Fruit fly (Drosophila melanogaster) whole organism, embryonic: ENCODE data around the gene CG3347.

Experiments used
- B-H2 ChIP-seq: fragments of 200-800 bp; sonication (Bioruptor generic); optimal IDR thresholded peaks from 2 replicates; lab custom pipeline; 2018; ENCODE audit warnings: missing biosample characterization, mild to moderate bottlenecking, missing genetic modification characterization
- BtbVII ChIP-seq: fragments of 200-800 bp; sonication (Bioruptor generic); optimal IDR thresholded peaks from 3 replicates; lab custom pipeline; 2017; ENCODE audit warnings: missing biosample characterization, mild to moderate bottlenecking, missing genetic modification characterization
- CG12071 ChIP-seq: fragments of 200-800 bp; sonication (Bioruptor generic); optimal IDR thresholded peaks from 3 replicates; lab custom pipeline; 2018; ENCODE audit warnings: missing biosample characterization, mild to moderate bottlenecking, missing genetic modification characterization
- CG13894 ChIP-seq: fragments of 200-800 bp; sonication (Bioruptor generic); optimal IDR thresholded peaks from 3 replicates; lab custom pipeline; 2018; ENCODE audit warnings: missing biosample characterization, mild to moderate bottlenecking, missing genetic modification characterization, moderate library complexity
- CG14441 ChIP-seq: fragments of 200-800 bp; sonication (Bioruptor generic); IDR thresholded peaks from 2 replicates; pipeline ENCODE4 v1.3.6; 2022; ENCODE audit warnings: missing biosample characterization, missing genetic modification characterization
- CG15073 ChIP-seq: fragments of 200-800 bp; sonication (Bioruptor generic); optimal IDR thresholded peaks from 2 replicates; lab custom pipeline; 2016; ENCODE audit warnings: missing biosample characterization, missing genetic modification characterization
- CG15269 ChIP-seq: fragments of 200-800 bp; sonication (Bioruptor generic); optimal IDR thresholded peaks from 2 replicates; lab custom pipeline; 2018; ENCODE audit warnings: missing biosample characterization, mild to moderate bottlenecking, missing genetic modification characterization, moderate library complexity
- CG15514 ChIP-seq: fragments of 200-800 bp; sonication (Bioruptor generic); optimal IDR thresholded peaks from 3 replicates; lab custom pipeline; 2017; ENCODE audit warnings: missing biosample characterization, missing genetic modification characterization, mild to moderate bottlenecking, moderate library complexity, missing genetic modification reagents
- CG15601 ChIP-seq: fragments of 200-800 bp; sonication (Bioruptor generic); optimal IDR thresholded peaks from 3 replicates; lab custom pipeline; 2019; ENCODE audit warnings: missing biosample characterization, mild to moderate bottlenecking, missing genetic modification characterization, moderate library complexity
- CG15696 ChIP-seq: fragments of 200-800 bp; sonication (Bioruptor generic); optimal IDR thresholded peaks from 2 replicates; lab custom pipeline; 2019; ENCODE audit warnings: missing biosample characterization, mild to moderate bottlenecking, missing genetic modification characterization, moderate library complexity
- CG1792 ChIP-seq: fragments of 200-800 bp; sonication (Bioruptor generic); optimal IDR thresholded peaks from 2 replicates; lab custom pipeline; 2016; ENCODE audit warnings: missing biosample characterization, missing genetic modification characterization
- CG18599 ChIP-seq: fragments of 200-800 bp; sonication (Bioruptor generic); optimal IDR thresholded peaks from 3 replicates; lab custom pipeline; 2017; ENCODE audit warnings: missing biosample characterization, missing genetic modification characterization, mild to moderate bottlenecking, moderate library complexity, missing genetic modification reagents
- CG18764 ChIP-seq: fragments of 200-800 bp; sonication (Bioruptor generic); optimal IDR thresholded peaks from 3 replicates; lab custom pipeline; 2016; ENCODE audit warnings: missing biosample characterization, missing genetic modification characterization
- CG2129 ChIP-seq: fragments of 200-800 bp; sonication (Bioruptor generic); IDR thresholded peaks from 2 replicates; pipeline ENCODE4 v1.3.6; 2022; ENCODE audit warnings: missing biosample characterization, missing genetic modification characterization; ENCODE audit not compliant: partially characterized antibody
- CG2875 ChIP-seq: fragments of 200-800 bp; sonication (Bioruptor generic); optimal IDR thresholded peaks from 2 replicates; lab custom pipeline; 2017; ENCODE audit warnings: missing biosample characterization, mild to moderate bottlenecking, missing genetic modification characterization, missing genetic modification reagents
- CG31365 ChIP-seq: fragments of 200-800 bp; sonication (Bioruptor generic); optimal IDR thresholded peaks from 2 replicates; lab custom pipeline; 2018; ENCODE audit warnings: missing biosample characterization, mild to moderate bottlenecking, missing genetic modification characterization
- CG3281 ChIP-seq: fragments of 200-800 bp; sonication (Bioruptor generic); optimal IDR thresholded peaks from 3 replicates; lab custom pipeline; 2017; ENCODE audit warnings: missing biosample characterization, mild to moderate bottlenecking, missing genetic modification characterization
- CG3407 ChIP-seq: fragments of 200-800 bp; sonication (Bioruptor generic); optimal IDR thresholded peaks from 2 replicates; lab custom pipeline; 2018; ENCODE audit warnings: missing biosample characterization, mild to moderate bottlenecking, missing genetic modification characterization
- CG34376 ChIP-seq: fragments of 200-800 bp; sonication (Bioruptor generic); optimal IDR thresholded peaks from 2 replicates; lab custom pipeline; 2018; ENCODE audit warnings: missing biosample characterization, mild to moderate bottlenecking, missing genetic modification characterization
- CG4707 ChIP-seq: fragments of 200-800 bp; sonication (Bioruptor generic); optimal IDR thresholded peaks from 2 replicates; lab custom pipeline; 2018; ENCODE audit warnings: missing biosample characterization, mild to moderate bottlenecking, missing genetic modification characterization, moderate library complexity
- CG5180 ChIP-seq: fragments of 200-800 bp; sonication (Bioruptor generic); optimal IDR thresholded peaks from 3 replicates; lab custom pipeline; 2017; ENCODE audit warnings: missing biosample characterization, missing genetic modification characterization, mild to moderate bottlenecking, moderate library complexity, missing genetic modification reagents
- CG6765 ChIP-seq: fragments of 200-800 bp; sonication (Bioruptor generic); optimal IDR thresholded peaks from 3 replicates; lab custom pipeline; 2017; ENCODE audit warnings: missing biosample characterization, mild to moderate bottlenecking, missing genetic modification characterization
- CG6813 ChIP-seq: fragments of 200-800 bp; sonication (Bioruptor generic); optimal IDR thresholded peaks from 2 replicates; lab custom pipeline; 2017; ENCODE audit warnings: missing biosample characterization, missing genetic modification characterization, mild to moderate bottlenecking, moderate library complexity, missing genetic modification reagents
- CG7928 ChIP-seq: fragments of 200-800 bp; sonication (Bioruptor generic); optimal IDR thresholded peaks from 2 replicates; lab custom pipeline; 2017; ENCODE audit warnings: missing biosample characterization, mild to moderate bottlenecking, missing genetic modification characterization
- CG8359 ChIP-seq: fragments of 200-800 bp; sonication (Bioruptor generic); optimal IDR thresholded peaks from 2 replicates; lab custom pipeline; 2017; ENCODE audit warnings: missing biosample characterization, mild to moderate bottlenecking, missing genetic modification characterization, borderline replicate concordance
- GATAe ChIP-seq: fragments of 200-800 bp; sonication (Bioruptor generic); conservative IDR thresholded peaks from 2 replicates; pipeline ENCODE4 v1.3.6; 2022; ENCODE audit warnings: missing biosample characterization, missing genetic modification characterization
- HHEX ChIP-seq: fragments of 200-800 bp; sonication (Bioruptor generic); optimal IDR thresholded peaks from 3 replicates; lab custom pipeline; 2017; ENCODE audit warnings: missing biosample characterization, mild to moderate bottlenecking, missing genetic modification characterization, missing genetic modification reagents
- Hey ChIP-seq: fragments of 200-800 bp; sonication (Bioruptor generic); optimal IDR thresholded peaks from 3 replicates; lab custom pipeline; 2018; ENCODE audit warnings: missing biosample characterization, mild to moderate bottlenecking, missing genetic modification characterization
- Hr78 ChIP-seq, 2 experiments: fragments of 200-800 bp in 1 of 2; fragments of >200 bp in 1 of 2; sonication (Bioruptor generic) in 1 of 2; optimal IDR thresholded peaks; 2 replicates each; lab custom pipeline; 2017 to 2019; ENCODE audit warnings: missing biosample characterization in 2 of 2, missing genetic modification characterization in 2 of 2, mild to moderate bottlenecking in 1 of 2, moderate library complexity in 1 of 2
- MTF-1 ChIP-seq: fragments of 200-800 bp; sonication (Bioruptor generic); optimal IDR thresholded peaks from 2 replicates; lab custom pipeline; 2018; ENCODE audit warnings: missing biosample characterization, mild to moderate bottlenecking, missing genetic modification characterization, borderline replicate concordance
- Nf-YC ChIP-seq: fragments of 200-800 bp; optimal IDR thresholded peaks from 3 replicates; lab custom pipeline; 2019; ENCODE audit warnings: missing biosample characterization, mild to moderate bottlenecking, missing genetic modification characterization, moderate library complexity
- Ssrp ChIP-seq: fragments of 200-800 bp; sonication (Bioruptor generic); optimal IDR thresholded peaks from 2 replicates; lab custom pipeline; 2018; ENCODE audit warnings: missing biosample characterization, mild to moderate bottlenecking, missing genetic modification characterization, moderate library complexity
- ash1 ChIP-seq: fragments of 200-800 bp; sonication (Bioruptor generic); optimal IDR thresholded peaks from 2 replicates; lab custom pipeline; 2018; ENCODE audit warnings: missing biosample characterization, mild to moderate bottlenecking, missing genetic modification characterization
- ato ChIP-seq: fragments of 200-800 bp; sonication (Bioruptor generic); IDR thresholded peaks from 2 replicates; pipeline ENCODE4 v1.3.6; 2022; ENCODE audit warnings: missing biosample characterization, missing genetic modification characterization; ENCODE audit not compliant: partially characterized antibody
- caup ChIP-seq: fragments of 200-800 bp; sonication (Bioruptor generic); optimal IDR thresholded peaks from 3 replicates; lab custom pipeline; 2017; ENCODE audit warnings: missing biosample characterization, mild to moderate bottlenecking, missing genetic modification characterization, moderate library complexity; ENCODE audit not compliant: severe bottlenecking
- ci ChIP-seq: fragments of 200-800 bp; sonication (Bioruptor generic); IDR thresholded peaks from 3 replicates; pipeline ENCODE4 v1.3.6; 2022; ENCODE audit warnings: missing biosample characterization, missing genetic modification characterization
- lab ChIP-seq: fragments of 200-800 bp; sonication (Bioruptor generic); optimal IDR thresholded peaks from 3 replicates; lab custom pipeline; 2017; ENCODE audit warnings: missing biosample characterization, missing genetic modification characterization, mild to moderate bottlenecking, moderate library complexity, missing genetic modification reagents
- onecut ChIP-seq: fragments of 200-800 bp; sonication (Bioruptor generic); IDR thresholded peaks from 2 replicates; pipeline ENCODE4 v1.3.6; 2022; ENCODE audit warnings: missing biosample characterization, missing genetic modification characterization
- org-1 ChIP-seq: fragments of 200-800 bp; sonication (Bioruptor generic); optimal IDR thresholded peaks from 2 replicates; lab custom pipeline; 2017; ENCODE audit warnings: missing biosample characterization, missing genetic modification characterization
- pan ChIP-seq, 4 experiments: fragments of >200 bp in 3 of 4; fragments of 200-800 bp in 1 of 4; sonication (Bioruptor generic) in 1 of 4; optimal IDR thresholded peaks in 3 of 4; IDR thresholded peaks in 1 of 4; 2 replicates each; pipeline versions ENCODE4 v1.3.6 to Lab custom; 2017 to 2022; ENCODE audit warnings: missing biosample characterization in 2 of 4, missing genetic modification characterization in 2 of 4, mixed read lengths in 1 of 4
- pfk ChIP-seq: fragments of 200-800 bp; sonication (Bioruptor generic); optimal IDR thresholded peaks from 2 replicates; lab custom pipeline; 2018; ENCODE audit warnings: missing biosample characterization, mild to moderate bottlenecking, missing genetic modification characterization, moderate library complexity
- schlank ChIP-seq: fragments of 200-800 bp; sonication (Bioruptor generic); optimal IDR thresholded peaks from 2 replicates; lab custom pipeline; 2018; ENCODE audit warnings: missing biosample characterization, mild to moderate bottlenecking, missing genetic modification characterization
- scrt ChIP-seq: fragments of 200-800 bp; sonication (Bioruptor generic); optimal IDR thresholded peaks from 2 replicates; lab custom pipeline; 2018; ENCODE audit warnings: missing biosample characterization, mild to moderate bottlenecking, missing genetic modification characterization, moderate library complexity
- sens ChIP-seq: fragments of 200-800 bp; sonication (Bioruptor generic); peaks from one replicate; lab custom pipeline; 2016; ENCODE audit warnings: missing biosample characterization, missing genetic modification characterization
- tap ChIP-seq: fragments of 200-800 bp; optimal IDR thresholded peaks from 3 replicates; lab custom pipeline; 2019; ENCODE audit warnings: missing biosample characterization, mild to moderate bottlenecking, missing genetic modification characterization, moderate library complexity
- tx ChIP-seq: fragments of 200-800 bp; sonication (Bioruptor generic); optimal IDR thresholded peaks from 2 replicates; lab custom pipeline; 2016; ENCODE audit warnings: missing biosample characterization, missing genetic modification characterization
- zfh2 ChIP-seq: fragments of 200-800 bp; sonication (Bioruptor generic); optimal IDR thresholded peaks from 2 replicates; lab custom pipeline; 2016; ENCODE audit warnings: missing biosample characterization, missing genetic modification characterization

The CG3347 gene

DNA sequence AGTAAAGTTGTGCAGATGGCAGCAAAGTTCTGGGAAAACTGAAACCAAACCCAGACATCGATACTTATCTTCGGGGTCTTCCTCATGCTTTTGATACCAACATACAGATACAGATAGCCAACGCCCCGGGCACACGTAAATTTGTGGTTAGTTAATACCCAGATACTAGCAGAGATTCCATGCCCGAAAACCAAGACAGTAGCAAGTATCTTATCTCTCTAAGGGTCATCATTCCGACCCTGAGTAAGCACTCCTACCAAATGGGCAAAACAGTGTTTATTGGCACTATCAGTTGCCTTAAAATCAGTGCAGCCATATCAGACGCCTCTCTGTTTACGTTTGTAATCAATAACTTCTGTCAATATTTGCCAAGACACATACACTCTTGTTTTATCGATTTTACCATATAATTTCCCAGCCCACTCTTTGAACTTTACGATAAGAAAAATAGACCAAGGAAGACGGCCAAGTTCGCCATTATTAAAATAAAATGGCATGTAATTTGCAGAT is 11.3 kb downstream of the CG3347 start, which contains the start of gene OtopLb:
Gene OtopLb (minus strand): TSS at position 51 of the 510 bp plus-strand sequence.
- TF ChIP-seq scrt (peak; percentile 30), onecut (GFP tag; lab: Robert Waterston, UW) (peak; percentile 60; the same call in 1 of the 2 replicates), HHEX (GFP tag; lab: Kevin White, UChicago) (peak; percentile 64), CG6765 (peak; percentile 37), tx (GFP tag; lab: Kevin White, UChicago) (no peak), CG18764 (no peak), CG15073 (no peak), ash1 (GFP tag; lab: Kevin White, UChicago) (no peak), caup (GFP tag; lab: Kevin White, UChicago) (peak; percentile 67), CG1792 (GFP tag; lab: Kevin White, UChicago) (no peak), CG15696 (tag; lab: Kevin White, UChicago) (peak; percentile 10), sens (GFP tag; lab: Kevin White, UChicago) (peak; percentile 65), CG13894 (tag; lab: Kevin White, UChicago) (peak; percentile 23), CG15269 (tag; lab: Kevin White, UChicago) (peak; percentile 10), ato (GFP tag; lab: Robert Waterston, UW) (no peak), BtbVII (GFP tag; lab: Kevin White, UChicago) (peak; percentile 73), Hr78 (GFP tag; optimal IDR thresholded peaks at IDR 0.05; lab: Kevin White, UChicago) (peak in 1 of 2 experiments; percentile 55), CG4707 (GFP tag; lab: Kevin White, UChicago) (peak; percentile 15), pan (optimal IDR thresholded peaks at IDR 0.05; lab: Kevin White, UChicago) (no peak), pan (GFP tag; optimal IDR thresholded peaks at IDR 0.05 in 1 of 2, IDR thresholded peaks at IDR 0.05 in 1 of 2) (peak in 1 of 2 experiments; percentile 10), CG15514 (GFP tag; lab: Kevin White, UChicago) (peak; percentile 37), CG12071 (peak; percentile 71), Nf-YC (no peak), B-H2 (peak; percentile 43), CG8359 (peak; percentile 10), CG14441 (GFP tag; lab: Robert Waterston, UW) (no peak), zfh2 (GFP tag; lab: Kevin White, UChicago) (no peak), ci (GFP tag; lab: Robert Waterston, UW) (peak; percentile 62; the same call in 1 of the 3 replicates), org-1 (peak; percentile 18), schlank (peak; percentile 45), CG2129 (GFP tag; lab: Robert Waterston, UW) (no peak), CG7928 (GFP tag; lab: Kevin White, UChicago) (peak; percentile 22), CG2875 (peak; percentile 13), MTF-1 (GFP tag; lab: Kevin White, UChicago) (peak; percentile 62), CG34376 (peak; percentile 52), CG3281 (GFP tag; lab: Kevin White, UChicago) (peak; percentile 53), CG5180 (GFP tag; lab: Kevin White, UChicago) (peak; percentile 45), CG18599 (GFP tag; lab: Kevin White, UChicago) (peak; percentile 69), CG6813 (GFP tag; lab: Kevin White, UChicago) (peak; percentile 65), tap (peak; percentile 1), CG31365 (tag; lab: Kevin White, UChicago) (peak; percentile 34), CG15601 (tag; lab: Kevin White, UChicago) (peak; percentile 49), GATAe (GFP tag; lab: Robert Waterston, UW) (peak; percentile 36; the same call in 1 of the 2 replicates), pfk (peak; percentile 13), Hey (tag; lab: Kevin White, UChicago) (peak; percentile 25), lab (peak; percentile 92), CG3407 (GFP tag; lab: Kevin White, UChicago) (peak; percentile 36), Ssrp (tag; lab: Kevin White, UChicago) (no peak)
